Worm (Caenorhabditis elegans): Measurements from ENCODE around the gene cul-3.
A peak's percentile ranks its signal among the peaks of the same experiment; 100 is the strongest.

cul-3 gene

DNA sequence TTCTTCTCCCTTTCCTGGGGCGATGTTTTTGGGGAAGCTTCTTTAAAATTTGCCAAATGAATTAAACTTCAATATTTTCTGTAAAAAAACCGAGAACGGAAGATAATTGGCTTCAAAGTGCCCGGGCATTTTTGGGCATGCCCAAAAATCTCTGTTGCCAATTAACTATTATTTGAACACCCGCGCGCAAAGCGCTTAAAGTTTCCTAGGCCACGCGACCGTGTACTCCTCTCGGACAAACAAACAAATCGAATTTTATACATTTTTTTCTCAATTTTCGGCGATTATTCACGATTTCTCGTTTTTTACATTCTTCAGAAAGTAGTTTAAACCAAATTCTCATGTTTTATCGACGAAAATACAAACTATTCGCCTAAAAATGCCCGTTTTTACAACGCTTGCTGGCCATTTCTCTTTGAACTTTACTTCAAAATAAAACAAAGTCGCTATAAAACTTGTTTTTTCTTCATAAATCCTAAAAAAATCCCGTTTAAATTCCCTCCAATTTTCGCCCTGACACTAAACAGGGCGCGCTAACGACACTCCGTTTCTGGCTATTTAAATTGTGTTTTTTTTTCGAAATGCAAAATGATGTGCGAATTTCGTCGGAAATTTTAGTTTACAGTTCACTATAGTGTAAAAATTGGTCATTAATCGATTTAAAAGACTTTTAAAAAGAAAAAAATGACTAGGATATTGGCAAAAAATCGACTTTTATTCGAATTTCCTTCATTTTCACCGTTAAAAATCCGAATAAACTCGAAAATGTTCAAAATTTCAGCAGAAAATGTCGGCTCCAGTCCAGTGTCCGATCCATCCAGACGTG lies 21.0 kb upstream of the cul-3 start, which contains the start of gene ttb-1 (continued):
- TF ChIP-seq ref-2 (tag; optimal IDR thresholded peaks at IDR 0.05) (peak; percentile 68), tbx-2 (tag; optimal IDR thresholded peaks at IDR 0.05) (peak; percentile 19), K02D7.2 (tag; optimal IDR thresholded peaks at IDR 0.05) (no peak), ceh-2 (tag; optimal IDR thresholded peaks at IDR 0.05) (peak; percentile 80), tbx-7 (tag; optimal IDR thresholded peaks at IDR 0.05) (peak; percentile 67), mec-3 (tag; optimal IDR thresholded peaks at IDR 0.05; ENCODE audit: borderline replicate concordance) (peak; percentile 1), nhr-232 (tag; optimal IDR thresholded peaks at IDR 0.05) (no peak), zip-5 (tag; optimal IDR thresholded peaks at IDR 0.05) (peak; percentile 61), odd-2 (tag; optimal IDR thresholded peaks at IDR 0.05) (no peak), ets-4 (tag; optimal IDR thresholded peaks at IDR 0.05) (peak; percentile 35), fkh-10 (GFP tag; optimal IDR thresholded peaks at IDR 0.05) (no peak), unc-42 (tag; optimal IDR thresholded peaks at IDR 0.05) (peak; percentile 39), npax-4 (tag; optimal IDR thresholded peaks at IDR 0.05) (no peak), ceh-45 (GFP tag; IDR thresholded peaks at IDR 0.05) (no peak), elt-4 (tag; optimal IDR thresholded peaks at IDR 0.05) (no peak), ahr-1 (tag; optimal IDR thresholded peaks at IDR 0.05) (no peak), che-1 (tag; optimal IDR thresholded peaks at IDR 0.05) (no peak)

DNA sequence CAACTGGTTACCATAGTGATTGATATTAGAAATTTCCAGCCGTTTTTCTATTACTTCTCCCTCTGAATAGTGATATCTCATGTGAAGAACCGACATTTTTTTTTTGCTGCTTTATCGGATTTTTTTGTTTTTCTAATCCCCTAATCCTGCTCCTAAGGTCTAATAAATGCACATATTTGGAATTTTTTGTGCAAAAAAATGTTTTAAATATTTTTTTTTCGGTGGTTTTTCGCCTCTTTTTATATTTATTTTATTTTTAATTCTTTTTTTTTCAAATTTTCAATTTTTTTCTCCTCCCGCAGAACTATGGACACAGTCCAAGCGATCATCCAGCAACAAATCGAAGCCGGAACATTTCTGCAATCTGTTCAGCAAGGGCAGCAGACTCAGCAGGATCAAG lies 10.5 kb upstream of the cul-3 start, which contains the start of gene Y108G3AL.2:
TSS of gene Y108G3AL.2 (plus strand) at position 301 of the 400 bp plus-strand sequence.
- TF ChIP-seq zip-5 (tag; optimal IDR thresholded peaks at IDR 0.05): no peak
- no peak for TF ChIP-seq gmeb-2 (tag; optimal IDR thresholded peaks at IDR 0.05)
- no peak for TF ChIP-seq eyg-1 (tag; optimal IDR thresholded peaks at IDR 0.05)
- TF ChIP-seq fkh-10 (GFP tag; optimal IDR thresholded peaks at IDR 0.05): no peak
- no peak for TF ChIP-seq che-1 (tag; optimal IDR thresholded peaks at IDR 0.05)
- TF ChIP-seq nfya-1 (tag; optimal IDR thresholded peaks at IDR 0.05): no peak
- TF ChIP-seq pha-4 (tag; optimal IDR thresholded peaks at IDR 0.05): no peak
- TF ChIP-seq unc-86 (tag; optimal IDR thresholded peaks at IDR 0.05): no peak
- TF ChIP-seq lim-6 (tag; optimal IDR thresholded peaks at IDR 0.05): no peak

DNA sequence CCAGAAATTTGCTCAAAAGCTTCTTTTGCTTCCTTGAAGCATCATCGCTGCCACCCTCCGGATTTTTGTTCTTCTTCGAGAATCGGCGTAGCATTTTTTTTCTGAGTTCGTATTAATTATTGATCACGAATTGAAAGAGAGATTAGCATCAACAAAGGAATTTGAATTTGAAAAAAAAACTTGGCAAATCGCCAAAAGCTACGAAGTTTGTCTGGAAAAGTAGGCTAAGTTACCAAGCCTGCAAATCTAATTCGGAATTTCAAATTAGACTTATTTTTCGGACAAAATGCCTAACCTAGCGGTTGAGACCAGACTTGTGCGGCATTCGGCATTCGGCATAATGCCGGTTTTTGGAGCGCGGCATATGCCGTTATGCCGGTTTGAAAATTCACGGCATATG lies 5.1 kb upstream of the cul-3 start, which contains the start of gene cfap-36:
TSS of gene cfap-36 (minus strand) at position 101 of the 400 bp plus-strand sequence.
- TF ChIP-seq ztf-16 (tag; optimal IDR thresholded peaks at IDR 0.05) (no peak), ttx-3 (tag; optimal IDR thresholded peaks at IDR 0.05) (no peak), Y22D7AL.16 (tag; optimal IDR thresholded peaks at IDR 0.05) (no peak), ceh-6 (GFP tag; optimal IDR thresholded peaks at IDR 0.05) (no peak), ceh-48 (tag; optimal IDR thresholded peaks at IDR 0.05) (no peak), unc-3 (GFP tag; conservative IDR thresholded peaks at IDR 0.05) (no peak), unc-3 (tag; optimal IDR thresholded peaks at IDR 0.05) (no peak), ceh-24 (tag; optimal IDR thresholded peaks at IDR 0.05) (no peak)

DNA sequence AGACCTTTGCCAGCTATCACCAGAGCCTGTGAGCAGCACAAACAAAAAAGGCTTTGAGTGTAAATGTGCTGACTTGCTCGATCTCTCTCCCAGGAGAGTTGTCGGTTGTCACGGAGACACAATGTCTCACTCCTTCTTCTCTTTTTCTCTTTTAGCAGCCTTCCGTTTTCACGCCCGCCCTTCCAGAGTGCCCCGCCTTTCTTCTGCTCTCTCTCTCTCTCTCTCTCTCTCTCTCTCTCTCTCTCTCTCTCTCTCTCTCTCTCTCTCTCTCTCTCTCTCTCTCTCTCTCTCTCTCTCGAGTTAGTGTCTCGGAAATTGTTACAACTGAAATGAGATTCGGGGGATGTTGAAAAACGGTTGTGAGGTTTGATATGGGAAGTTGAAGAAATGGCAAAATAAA lies 3.8 kb upstream of the cul-3 start:
- TF ChIP-seq T23F11.4 (GFP tag; optimal IDR thresholded peaks at IDR 0.05): peak; percentile 1
- no peak for TF ChIP-seq unc-42 (tag; optimal IDR thresholded peaks at IDR 0.05)

DNA sequence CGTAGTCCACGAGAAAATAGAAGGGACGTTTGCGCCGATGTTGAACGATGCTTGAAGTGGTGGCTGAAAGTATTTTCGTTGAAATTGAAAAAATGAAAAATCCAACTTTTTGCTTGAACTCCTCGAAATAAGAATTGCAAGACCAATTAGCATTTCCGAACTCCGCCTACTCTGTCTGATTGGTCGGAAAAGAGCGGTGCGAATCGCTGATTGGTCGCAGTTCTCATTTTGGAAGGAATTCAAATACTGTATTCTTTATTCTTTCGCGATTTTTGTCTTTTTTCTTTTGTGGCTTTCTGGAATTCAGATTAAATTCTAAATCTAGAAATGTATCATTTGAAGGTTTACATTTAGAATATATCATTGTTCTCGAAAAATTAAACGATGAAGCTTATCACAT lies 2.7 kb upstream of the cul-3 start:
- TF ChIP-seq ceh-24 (tag; optimal IDR thresholded peaks at IDR 0.05) (no peak), nfya-1 (tag; optimal IDR thresholded peaks at IDR 0.05) (peak; percentile 73)

DNA sequence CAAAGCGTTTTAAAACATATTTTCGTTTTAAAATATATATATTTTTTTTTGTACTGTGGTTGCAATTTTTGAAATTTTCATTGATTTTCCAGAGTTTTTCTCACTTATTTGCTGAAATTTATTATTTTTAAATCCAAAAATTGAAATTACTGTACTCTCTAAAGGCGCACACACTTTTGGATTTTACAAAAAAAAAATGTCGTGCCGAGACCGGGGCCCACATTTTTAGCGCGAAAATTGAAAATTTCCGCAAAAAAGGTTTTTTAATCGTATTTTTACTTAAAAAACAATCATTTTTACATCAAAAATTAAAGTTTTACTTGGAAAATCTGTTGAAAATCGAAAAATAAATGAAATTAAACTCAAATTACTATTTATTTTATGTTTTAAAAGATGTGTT lies 7.9 kb downstream of the cul-3 start:
- TF ChIP-seq sdc-2 (tag; optimal IDR thresholded peaks at IDR 0.05) (no peak), hlh-8 (tag; optimal IDR thresholded peaks at IDR 0.05) (no peak), ceh-45 (GFP tag; IDR thresholded peaks at IDR 0.05) (no peak), pha-2 (tag; optimal IDR thresholded peaks at IDR 0.05) (no peak), ceh-24 (tag; optimal IDR thresholded peaks at IDR 0.05) (no peak), hlh-15 (tag; optimal IDR thresholded peaks at IDR 0.05) (no peak), ceh-34 (tag; optimal IDR thresholded peaks at IDR 0.05) (no peak), K02D7.2 (tag; optimal IDR thresholded peaks at IDR 0.05) (no peak), pag-3 (tag; optimal IDR thresholded peaks at IDR 0.05; ENCODE audit: borderline replicate concordance) (no peak), eyg-1 (tag; optimal IDR thresholded peaks at IDR 0.05) (no peak), elt-2 (tag; optimal IDR thresholded peaks at IDR 0.05) (no peak), ceh-9 (tag; optimal IDR thresholded peaks at IDR 0.05) (no peak), sox-4 (tag; optimal IDR thresholded peaks at IDR 0.05) (no peak), ceh-2 (tag; optimal IDR thresholded peaks at IDR 0.05) (no peak), pros-1 (tag; optimal IDR thresholded peaks at IDR 0.05) (no peak), ceh-6 (GFP tag; optimal IDR thresholded peaks at IDR 0.05) (no peak), pha-4 (tag; optimal IDR thresholded peaks at IDR 0.05) (no peak)
